Worm (Caenorhabditis elegans) whole organism, L1 larva: ENCODE data around the gene D2023.3.

Experiments used
- C16A3.4 ChIP-seq: fragments of 150-350 bp; optimal IDR thresholded peaks from 2 replicates; lab custom pipeline; 2014; ENCODE audit warnings: missing biosample characterization, missing genetic modification characterization
- blmp-1 ChIP-seq: fragments of 150-350 bp; optimal IDR thresholded peaks from 2 replicates; lab custom pipeline; 2014; ENCODE audit warnings: missing biosample characterization, missing genetic modification characterization
- ceh-8 ChIP-seq: fragments of 200-800 bp; sonication (Bioruptor generic); optimal IDR thresholded peaks from 2 replicates; lab custom pipeline; 2018; ENCODE audit warnings: mild to moderate bottlenecking, missing genetic modification characterization, moderate library complexity, missing compliant biosample characterization
- ceh-88 ChIP-seq: fragments of 200-800 bp; sonication (Bioruptor generic); IDR thresholded peaks from 2 replicates; pipeline ENCODE4 v1.3.6; 2022; ENCODE audit warnings: missing genetic modification characterization, missing compliant biosample characterization
- ces-1 ChIP-seq: fragments of 150-350 bp; optimal IDR thresholded peaks from 2 replicates; lab custom pipeline; 2014; ENCODE audit warnings: missing biosample characterization, missing genetic modification reagents, missing genetic modification characterization
- dpl-1 ChIP-seq, 3 experiments: fragments of 150-350 bp in 2 of 3; sonication (generic microtip) in 1 of 3; optimal IDR thresholded peaks; 2 replicates each; lab custom pipeline; 2014 to 2017; ENCODE audit warnings: missing biosample characterization in 3 of 3, missing genetic modification characterization in 3 of 3, missing genetic modification reagents in 3 of 3
- dsc-1 ChIP-seq: sonication (generic microtip); optimal IDR thresholded peaks from 2 replicates; lab custom pipeline; 2016; ENCODE audit warnings: mild to moderate bottlenecking, missing genetic modification characterization, missing compliant biosample characterization
- efl-1 ChIP-seq, 4 experiments: fragments of 150-350 bp; optimal IDR thresholded peaks in 3 of 4; peaks in 1 of 4; 1 replicate in 1 of 4; 2 replicates in 3 of 4; lab custom pipeline; 2014; ENCODE audit warnings: missing biosample characterization in 2 of 4, missing genetic modification characterization in 2 of 4, missing genetic modification reagents in 2 of 4
- efl-3 ChIP-seq: fragments of 200-800 bp; sonication (Bioruptor generic); optimal IDR thresholded peaks from 2 replicates; lab custom pipeline; 2018; ENCODE audit warnings: mild to moderate bottlenecking, missing genetic modification characterization, missing compliant biosample characterization
- egl-13 ChIP-seq: sonication (generic microtip); optimal IDR thresholded peaks from 2 replicates; lab custom pipeline; 2016; ENCODE audit warnings: missing genotype, missing genetic modification reagents, missing genetic modification characterization, missing compliant biosample characterization
- elt-2 ChIP-seq: sonication (generic microtip); optimal IDR thresholded peaks from 2 replicates; lab custom pipeline; 2016; ENCODE audit warnings: missing genetic modification characterization, mild to moderate bottlenecking, inconsistent platforms, missing compliant biosample characterization, missing genetic modification reagents
- fkh-10 ChIP-seq: sonication (generic microtip); optimal IDR thresholded peaks from 2 replicates; lab custom pipeline; 2017; ENCODE audit warnings: missing biosample characterization, missing genetic modification reagents, missing genetic modification characterization
- fkh-8 ChIP-seq: sonication (generic microtip); optimal IDR thresholded peaks from 2 replicates; lab custom pipeline; 2016; ENCODE audit warnings: mild to moderate bottlenecking, missing genetic modification characterization, missing compliant biosample characterization
- fos-1 ChIP-seq: fragments of 150-350 bp; optimal IDR thresholded peaks from 2 replicates; lab custom pipeline; 2014; ENCODE audit warnings: missing biosample characterization, missing genetic modification characterization
- hlh-4 ChIP-seq: sonication (generic microtip); optimal IDR thresholded peaks from 2 replicates; lab custom pipeline; 2016; ENCODE audit warnings: mild to moderate bottlenecking, missing genetic modification characterization, missing compliant biosample characterization
- hpl-2 ChIP-seq: fragments of 150-350 bp; optimal IDR thresholded peaks from 2 replicates; lab custom pipeline; 2014; ENCODE audit warnings: missing biosample characterization, missing genetic modification reagents, missing genetic modification characterization
- isw-1 ChIP-seq: fragments of 200-800 bp; sonication (Bioruptor generic); IDR thresholded peaks from 2 replicates; pipeline ENCODE4 v1.3.6; 2022; ENCODE audit warnings: missing genetic modification characterization, missing compliant biosample characterization
- jun-1 ChIP-seq: fragments of 150-350 bp; optimal IDR thresholded peaks from 2 replicates; lab custom pipeline; 2014; ENCODE audit warnings: missing biosample characterization, missing genetic modification reagents, missing genetic modification characterization
- lin-13 ChIP-seq: fragments of 150-350 bp; optimal IDR thresholded peaks from 2 replicates; lab custom pipeline; 2014; ENCODE audit warnings: missing biosample characterization, missing genetic modification reagents, missing genetic modification characterization
- lin-14 ChIP-seq: fragments of 200-800 bp; sonication (Bioruptor generic); optimal IDR thresholded peaks from 2 replicates; lab custom pipeline; 2018; ENCODE audit warnings: mild to moderate bottlenecking, missing genetic modification characterization, moderate library complexity, missing compliant biosample characterization
- lin-35 ChIP-seq, 2 experiments: fragments of 150-350 bp; optimal IDR thresholded peaks; 2 replicates each; lab custom pipeline; 2014; ENCODE audit warnings: missing biosample characterization in 2 of 2, missing genetic modification characterization in 2 of 2, missing genetic modification reagents in 2 of 2
- lir-3 ChIP-seq: sonication (generic microtip); optimal IDR thresholded peaks from 2 replicates; lab custom pipeline; 2016; ENCODE audit warnings: mild to moderate bottlenecking, missing genetic modification characterization, moderate library complexity, missing compliant biosample characterization; ENCODE audit not compliant: poor library complexity
- lsy-2 ChIP-seq, 2 experiments: fragments of 150-350 bp; optimal IDR thresholded peaks; 2 replicates each; lab custom pipeline; 2014; ENCODE audit warnings: missing biosample characterization in 2 of 2, missing genetic modification characterization in 2 of 2
- mab-9 ChIP-seq: fragments of 200-800 bp; sonication (Bioruptor generic); IDR thresholded peaks from 2 replicates; pipeline ENCODE4 v1.3.6; 2022; ENCODE audit warnings: missing genetic modification reagents, missing genetic modification characterization, missing compliant biosample characterization
- mef-2 ChIP-seq: fragments of 150-350 bp; optimal IDR thresholded peaks from 2 replicates; lab custom pipeline; 2014; ENCODE audit warnings: missing biosample characterization, missing genetic modification characterization
- mep-1 ChIP-seq: fragments of 150-350 bp; optimal IDR thresholded peaks from 2 replicates; lab custom pipeline; 2014; ENCODE audit warnings: missing biosample characterization, missing genetic modification characterization
- nhr-12 ChIP-seq: sonication (generic microtip); optimal IDR thresholded peaks from 2 replicates; lab custom pipeline; 2017; ENCODE audit warnings: missing biosample characterization, missing genetic modification characterization
- nhr-19 ChIP-seq: fragments of 200-800 bp; sonication (Bioruptor generic); conservative IDR thresholded peaks from 2 replicates; pipeline ENCODE4 v1.3.6; 2022; ENCODE audit warnings: missing genetic modification characterization, missing compliant biosample characterization
- nhr-20 ChIP-seq: sonication (generic microtip); optimal IDR thresholded peaks from 2 replicates; lab custom pipeline; 2016; ENCODE audit warnings: mild to moderate bottlenecking, missing genetic modification characterization, missing compliant biosample characterization
- nhr-237 ChIP-seq: fragments of 150-350 bp; optimal IDR thresholded peaks from 2 replicates; lab custom pipeline; 2014; ENCODE audit warnings: missing biosample characterization, missing genetic modification characterization
- nhr-28 ChIP-seq: fragments of 150-350 bp; optimal IDR thresholded peaks from 2 replicates; lab custom pipeline; 2014; ENCODE audit warnings: missing biosample characterization, missing genetic modification characterization
- nhr-47 ChIP-seq: sonication (generic microtip); optimal IDR thresholded peaks from 2 replicates; lab custom pipeline; 2016; ENCODE audit warnings: mild to moderate bottlenecking, missing genetic modification characterization, moderate library complexity, missing compliant biosample characterization
- nhr-71 ChIP-seq: sonication (generic microtip); optimal IDR thresholded peaks from 2 replicates; lab custom pipeline; 2016; ENCODE audit warnings: mild to moderate bottlenecking, missing genetic modification characterization, moderate library complexity, missing compliant biosample characterization
- nhr-76 ChIP-seq: sonication (generic microtip); optimal IDR thresholded peaks from 2 replicates; lab custom pipeline; 2017; ENCODE audit warnings: missing biosample characterization, missing genetic modification characterization
- nhr-90 ChIP-seq: sonication (generic microtip); optimal IDR thresholded peaks from 2 replicates; lab custom pipeline; 2016; ENCODE audit warnings: mild to moderate bottlenecking, missing genetic modification characterization, missing compliant biosample characterization; ENCODE audit not compliant: poor library complexity
- pax-3 ChIP-seq: fragments of 200-800 bp; sonication (Bioruptor generic); optimal IDR thresholded peaks from 2 replicates; lab custom pipeline; 2018; ENCODE audit warnings: mild to moderate bottlenecking, missing genetic modification characterization, moderate library complexity, missing compliant biosample characterization
- pqm-1 ChIP-seq: sonication (generic microtip); optimal IDR thresholded peaks from 3 replicates; lab custom pipeline; 2017; ENCODE audit warnings: missing biosample characterization, missing genetic modification characterization
- rnt-1 ChIP-seq: sonication (generic microtip); optimal IDR thresholded peaks from 2 replicates; lab custom pipeline; 2016; ENCODE audit warnings: mild to moderate bottlenecking, missing genetic modification characterization, moderate library complexity, missing compliant biosample characterization
- skn-1 ChIP-seq: fragments of 150-350 bp; optimal IDR thresholded peaks from 2 replicates; lab custom pipeline; 2014; ENCODE audit warnings: missing biosample characterization, missing genetic modification characterization
- snu-23 ChIP-seq: sonication (generic microtip); optimal IDR thresholded peaks from 2 replicates; lab custom pipeline; 2016; ENCODE audit warnings: missing genetic modification characterization, missing compliant biosample characterization
- sox-4 ChIP-seq: sonication (generic microtip); optimal IDR thresholded peaks from 2 replicates; lab custom pipeline; 2016; ENCODE audit warnings: missing genetic modification characterization, missing compliant biosample characterization
- sptf-1 ChIP-seq: fragments of 150-350 bp; optimal IDR thresholded peaks from 2 replicates; lab custom pipeline; 2014; ENCODE audit warnings: missing biosample characterization, missing genetic modification characterization
- swsn-7 ChIP-seq: sonication (generic microtip); optimal IDR thresholded peaks from 2 replicates; lab custom pipeline; 2016; ENCODE audit warnings: missing genetic modification characterization, missing compliant biosample characterization
- tbx-2 ChIP-seq: sonication (generic microtip); optimal IDR thresholded peaks from 2 replicates; lab custom pipeline; 2016; ENCODE audit warnings: missing genetic modification characterization, missing compliant biosample characterization
- tlp-1 ChIP-seq: fragments of 150-350 bp; optimal IDR thresholded peaks from 2 replicates; lab custom pipeline; 2014; ENCODE audit warnings: missing biosample characterization, missing genetic modification characterization
- unc-130 ChIP-seq: fragments of 150-350 bp; optimal IDR thresholded peaks from 2 replicates; lab custom pipeline; 2017; ENCODE audit warnings: missing biosample characterization, missing genetic modification characterization, inconsistent platforms
- unc-86 ChIP-seq: sonication (generic microtip); optimal IDR thresholded peaks from 2 replicates; lab custom pipeline; 2016; ENCODE audit warnings: missing genetic modification characterization, missing compliant biosample characterization
- vab-15 ChIP-seq: sonication (generic microtip); optimal IDR thresholded peaks from 2 replicates; lab custom pipeline; 2017; ENCODE audit warnings: missing genotype, mild to moderate bottlenecking, missing genetic modification characterization, missing compliant biosample characterization
- zip-4 ChIP-seq: fragments of 200-800 bp; sonication (Bioruptor generic); optimal IDR thresholded peaks from 2 replicates; lab custom pipeline; 2018; ENCODE audit warnings: mild to moderate bottlenecking, missing genetic modification characterization, moderate library complexity, missing compliant biosample characterization
- ztf-11 ChIP-seq, 2 experiments: sonication (generic microtip); optimal IDR thresholded peaks; 2 replicates each; lab custom pipeline; 2016 to 2017; ENCODE audit warnings: missing genetic modification characterization in 2 of 2, missing biosample characterization in 1 of 2, missing compliant biosample characterization in 1 of 2

D2023.3 gene

ce11 chrV:11858299-11858698, 46.5 kb upstream of the D2023.3 start (continued):
- TF ChIP-seq vab-15 (no peak), hlh-4 (no peak), nhr-12 (tag; lab: Kevin White, UChicago) (no peak), mab-9 (no peak), snu-23 (GFP tag; lab: Kevin White, UChicago) (peak; percentile 23), fos-1 (tag; lab: Kevin White, UChicago) (no peak), efl-3 (no peak), blmp-1 (no peak), lin-35 (GFP tag; optimal IDR thresholded peaks at IDR 0.05; lab: Kevin White, UChicago) (peak in 1 of 2 experiments; percentile 19), sptf-1 (tag; lab: Kevin White, UChicago) (no peak), ces-1 (no peak), dsc-1 (tag; lab: Kevin White, UChicago) (no peak), swsn-7 (tag; lab: Kevin White, UChicago) (no peak), elt-2 (no peak), ztf-11 (tag; optimal IDR thresholded peaks at IDR 0.05; lab: Kevin White, UChicago) (no peak), tlp-1 (tag; lab: Kevin White, UChicago) (no peak), lir-3 (tag; lab: Kevin White, UChicago) (no peak), fkh-10 (no peak), ceh-8 (GFP tag; lab: Kevin White, UChicago) (no peak), sox-4 (tag; lab: Kevin White, UChicago) (no peak), nhr-76 (tag; lab: Kevin White, UChicago) (no peak), rnt-1 (tag; lab: Kevin White, UChicago) (no peak), pqm-1 (tag; lab: Kevin White, UChicago) (no peak), nhr-237 (tag; lab: Kevin White, UChicago) (no peak), mef-2 (tag; lab: Kevin White, UChicago) (no peak), jun-1 (no peak), unc-86 (tag; lab: Kevin White, UChicago) (no peak), C16A3.4 (tag; lab: Kevin White, UChicago) (no peak), lin-13 (GFP tag; lab: Kevin White, UChicago) (no peak), pax-3 (no peak), skn-1 (no peak), dpl-1 (GFP tag; optimal IDR thresholded peaks at IDR 0.05; lab: Kevin White, UChicago) (no peak), zip-4 (no peak), nhr-28 (tag; lab: Kevin White, UChicago) (no peak), mep-1 (peak; percentile 23), ceh-88 (no peak), isw-1 (GFP tag; lab: Robert Waterston, UW) (no peak)

- TF ChIP-seq lin-35 (GFP tag; optimal IDR thresholded peaks at IDR 0.05; lab: Kevin White, UChicago) (no peak), efl-1 (optimal IDR thresholded peaks at IDR 0.05; lab: Kevin White, UChicago) (no peak), efl-1 (GFP tag; optimal IDR thresholded peaks at IDR 0.05 in 1 of 2; lab: Kevin White, UChicago) (peak in 1 of 2 experiments; percentile 38)
Measured at ce11 chrV:11857756-11858155, 45.9 kb upstream of the D2023.3 start.

DNA sequence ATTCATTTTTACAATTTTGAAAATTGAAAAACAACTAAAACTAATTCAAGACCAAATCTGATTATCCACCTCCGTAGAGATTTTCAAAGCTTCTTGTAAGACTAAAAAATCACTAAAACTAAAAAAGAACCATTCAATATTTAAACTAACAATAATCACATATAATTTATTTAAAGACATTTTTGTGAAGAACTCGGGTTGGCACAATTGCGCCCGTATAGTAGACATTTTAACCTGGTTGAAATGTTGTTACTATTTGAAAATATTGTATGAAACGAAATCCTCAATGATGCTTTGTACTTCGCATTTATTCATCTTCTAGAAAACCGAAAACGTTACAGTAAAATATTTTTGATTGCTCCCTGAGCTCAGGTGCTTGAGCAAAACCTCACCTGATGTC, 44.2 kb upstream of the D2023.3 start:
- no peak for TF ChIP-seq nhr-237 (tag; lab: Kevin White, UChicago)
- no peak for TF ChIP-seq nhr-19 (GFP tag; lab: Robert Waterston, UW)
- TF ChIP-seq efl-3, result no peak

ce11 chrV:11854905-11855304, 43.1 kb upstream of the D2023.3 start:
- TF ChIP-seq fos-1 (tag; lab: Kevin White, UChicago), result no peak
- peak; percentile 75 for TF ChIP-seq lin-14 (GFP tag; lab: Kevin White, UChicago)
- peak; percentile 60 for TF ChIP-seq nhr-47
- TF ChIP-seq mef-2 (tag; lab: Kevin White, UChicago), result no peak
- no peak for TF ChIP-seq snu-23 (GFP tag; lab: Kevin White, UChicago)
- no peak for TF ChIP-seq nhr-90 (tag; lab: Kevin White, UChicago)
- TF ChIP-seq nhr-237 (tag; lab: Kevin White, UChicago), result peak; percentile 54
- peak; percentile 64 for TF ChIP-seq nhr-71
- peak; percentile 1 to 20 for TF ChIP-seq lsy-2 (tag; optimal IDR thresholded peaks at IDR 0.05; lab: Kevin White, UChicago)
- TF ChIP-seq unc-130 (tag; lab: Kevin White, UChicago), result no peak
- peak; percentile 29 for TF ChIP-seq swsn-7 (tag; lab: Kevin White, UChicago)
- no peak for TF ChIP-seq hpl-2 (GFP tag; lab: Kevin White, UChicago)
- no peak for TF ChIP-seq egl-13 (tag; lab: Kevin White, UChicago)
- peak; percentile 27 for TF ChIP-seq tbx-2 (tag; lab: Kevin White, UChicago)
- TF ChIP-seq nhr-20 (tag; lab: Kevin White, UChicago), result peak; percentile 20
- TF ChIP-seq fkh-8 (tag; lab: Kevin White, UChicago), result peak; percentile 82
